Worm (Caenorhabditis elegans): ENCODE measurements around the gene M117.1.

The M117.1 gene

DNA sequence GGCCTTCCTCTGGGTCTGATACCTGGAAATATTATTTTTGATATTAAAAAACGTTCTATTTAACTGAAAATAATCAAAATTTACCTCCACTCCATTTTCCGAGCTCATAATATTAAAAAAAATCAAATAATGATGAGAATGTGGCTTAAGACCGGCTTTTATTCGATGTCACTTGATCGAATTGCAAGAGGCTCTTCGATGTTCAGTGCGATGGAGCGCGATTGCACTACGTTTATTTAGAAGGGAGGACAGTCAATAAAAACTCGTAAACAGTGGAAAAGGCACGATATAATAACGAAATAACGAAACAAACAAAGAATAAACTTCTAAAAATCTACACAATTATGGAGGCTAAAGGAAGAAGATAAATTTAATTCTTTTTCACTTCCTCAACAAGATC, 40.7 kb downstream of the M117.1 start, which contains the start of gene tag-30:
Gene tag-30 (minus strand): TSS at position 383 of the 400 bp plus-strand sequence.
- no peak for TF ChIP-seq unc-62 (GFP tag; optimal IDR thresholded peaks at IDR 0.05)

DNA sequence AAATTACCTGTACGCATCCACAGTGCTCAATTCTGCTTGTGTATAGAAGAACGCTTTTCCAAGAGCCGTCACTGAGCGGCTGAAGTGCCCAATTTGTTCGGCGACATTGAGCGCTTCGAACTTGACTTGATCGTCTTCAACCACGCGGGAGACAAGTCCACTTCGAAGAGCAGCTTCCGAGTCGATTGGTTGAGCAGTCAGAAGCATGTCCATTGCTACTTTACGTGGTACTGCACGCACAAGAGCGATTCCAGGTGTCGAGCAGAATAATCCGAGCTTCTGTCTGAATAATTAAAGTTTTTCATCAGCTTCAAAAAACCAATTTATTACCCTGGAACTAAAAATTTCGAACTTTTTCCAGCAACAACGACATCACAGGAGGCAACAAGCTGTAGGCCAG, 41.4 kb downstream of the M117.1 start:
- no peak for TF ChIP-seq unc-62 (GFP tag; optimal IDR thresholded peaks at IDR 0.05)

DNA sequence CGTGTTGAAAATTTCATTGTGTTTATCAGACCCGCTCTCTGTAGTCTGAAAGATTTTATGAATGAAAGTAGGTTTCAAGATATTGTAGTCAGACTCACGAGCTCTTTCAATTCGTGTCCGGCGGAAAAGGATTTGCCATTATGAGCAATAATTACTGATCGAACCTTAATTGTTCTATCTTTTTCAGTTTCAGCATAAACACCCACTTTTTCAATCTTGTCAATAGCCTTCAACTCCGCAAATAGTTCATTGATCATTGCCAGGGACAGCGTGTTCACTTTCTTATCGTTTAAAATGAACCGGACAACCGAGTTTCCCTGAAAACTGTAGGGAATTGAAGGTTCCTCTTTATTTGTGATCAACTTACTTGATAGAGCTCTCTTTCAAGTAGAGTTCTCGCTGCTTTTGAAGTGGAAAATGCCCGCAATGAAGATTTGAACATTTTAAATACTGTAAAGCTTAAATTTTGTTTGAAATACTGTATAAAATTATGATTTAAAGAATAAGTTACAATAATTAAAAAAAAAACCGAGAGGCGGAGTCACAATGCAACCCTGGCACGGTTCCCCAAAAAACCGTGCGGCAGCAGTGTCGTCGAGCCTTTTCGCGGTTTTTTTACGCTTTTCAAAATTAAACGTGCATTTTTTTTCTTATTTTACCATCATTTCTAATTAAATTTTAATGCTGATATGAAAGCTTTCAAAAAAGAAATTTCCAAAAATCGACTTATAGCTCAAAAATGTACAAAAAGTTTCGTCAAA, 42.0 kb downstream of the M117.1 start, which contains the start of gene ech-2:
Gene ech-2 (minus strand): TSS at position 452 of the 761 bp plus-strand sequence.
- TF ChIP-seq unc-62 (GFP tag; optimal IDR thresholded peaks at IDR 0.05) = no peak

DNA sequence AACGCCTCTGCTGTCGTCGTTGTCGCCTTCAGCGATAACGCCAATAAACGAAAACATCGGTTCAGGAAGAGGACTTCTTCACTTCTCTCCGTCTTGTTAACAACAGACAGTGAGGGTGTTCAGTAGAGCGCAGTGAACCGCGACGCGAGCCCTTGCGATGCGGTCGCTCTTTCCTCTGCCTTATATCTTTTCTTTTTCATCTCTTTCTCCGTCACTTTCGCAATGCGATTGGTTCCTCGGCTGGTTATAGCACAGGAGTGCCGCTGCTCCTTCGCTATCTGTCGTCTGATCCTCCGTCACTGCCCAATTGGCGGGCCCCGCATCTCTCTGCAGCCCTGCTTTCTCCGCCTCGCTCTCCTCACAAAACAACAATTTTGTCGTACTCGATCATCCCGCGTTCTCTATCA, 43.1 kb downstream of the M117.1 start:
- TF ChIP-seq unc-62 (GFP tag; optimal IDR thresholded peaks at IDR 0.05) = no peak

DNA sequence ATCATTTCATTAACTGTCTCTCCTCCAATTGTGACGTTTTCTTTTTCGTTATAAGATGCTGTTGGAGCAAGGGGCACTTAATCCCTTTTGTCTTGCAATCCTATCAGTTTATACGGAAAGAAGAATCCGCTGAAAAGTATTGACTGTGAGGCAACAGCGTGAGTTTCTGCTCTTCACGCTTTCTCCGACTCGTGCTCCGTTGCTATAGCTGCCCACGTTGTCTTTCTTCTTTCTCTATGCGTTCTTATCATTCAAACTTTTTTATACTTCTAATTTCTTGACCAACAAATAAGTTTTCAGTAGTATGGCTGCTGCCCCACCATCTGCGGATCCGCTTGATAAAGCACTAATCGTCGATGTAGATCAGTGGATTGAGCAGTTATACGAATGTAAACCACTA, 44.1 kb downstream of the M117.1 start, which contains the start of gene let-92:
Gene let-92 (plus strand): TSS at position 301 of the 400 bp plus-strand sequence.
- no peak for TF ChIP-seq unc-62 (GFP tag; optimal IDR thresholded peaks at IDR 0.05)

DNA sequence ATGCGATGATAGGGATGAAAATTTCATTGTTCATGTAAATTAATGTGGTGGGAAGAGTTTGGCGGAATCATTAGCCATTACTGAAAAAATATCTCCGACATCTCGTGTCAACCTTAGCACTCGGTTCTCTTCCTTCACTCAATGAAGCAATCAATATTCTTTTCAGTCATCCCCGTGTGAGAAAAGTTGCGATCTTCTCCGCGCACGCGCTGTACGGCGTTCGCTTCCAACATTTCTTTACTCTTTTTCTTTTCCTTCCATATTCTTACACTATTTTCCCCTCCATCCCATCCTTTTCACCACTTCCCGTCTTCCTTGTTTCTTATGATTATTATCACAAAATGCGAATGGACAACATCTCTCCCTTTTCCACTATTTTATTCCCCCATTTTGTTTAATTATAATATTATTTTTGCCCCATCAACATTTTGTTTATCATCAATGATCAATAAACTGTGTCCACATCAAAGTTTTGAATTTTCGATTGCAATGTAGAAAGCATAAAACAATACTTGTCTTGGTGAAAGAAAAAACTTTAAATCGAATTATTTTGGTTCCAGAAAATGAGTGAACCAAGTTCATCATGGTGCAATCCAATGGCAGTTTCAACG, 46.1 kb downstream of the M117.1 start, which contains the start of gene mob-1:
Gene mob-1 (plus strand): TSS at position 561 of the 611 bp plus-strand sequence.
- no peak for TF ChIP-seq unc-62 (GFP tag; optimal IDR thresholded peaks at IDR 0.05)

DNA sequence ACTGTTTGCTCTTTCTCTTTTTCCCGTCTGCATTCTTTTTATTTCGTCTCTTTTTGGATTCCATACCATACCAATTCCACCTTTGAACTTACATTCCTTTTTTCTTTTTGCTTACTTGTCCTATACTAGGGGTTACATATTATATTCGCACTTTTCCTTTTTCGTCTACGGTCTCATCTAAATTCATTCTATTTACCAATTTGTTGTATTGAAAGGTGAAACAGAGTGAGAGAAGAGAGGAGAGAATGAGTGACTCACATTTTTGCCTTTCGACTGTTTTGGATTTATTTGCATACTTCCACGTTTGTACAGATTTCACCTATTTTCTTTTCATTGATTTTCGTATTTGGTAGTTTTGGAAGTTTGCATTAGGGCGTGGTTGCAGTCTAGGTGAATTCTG, 49.4 kb downstream of the M117.1 start:
- TF ChIP-seq unc-62 (GFP tag; optimal IDR thresholded peaks at IDR 0.05) = no peak

DNA sequence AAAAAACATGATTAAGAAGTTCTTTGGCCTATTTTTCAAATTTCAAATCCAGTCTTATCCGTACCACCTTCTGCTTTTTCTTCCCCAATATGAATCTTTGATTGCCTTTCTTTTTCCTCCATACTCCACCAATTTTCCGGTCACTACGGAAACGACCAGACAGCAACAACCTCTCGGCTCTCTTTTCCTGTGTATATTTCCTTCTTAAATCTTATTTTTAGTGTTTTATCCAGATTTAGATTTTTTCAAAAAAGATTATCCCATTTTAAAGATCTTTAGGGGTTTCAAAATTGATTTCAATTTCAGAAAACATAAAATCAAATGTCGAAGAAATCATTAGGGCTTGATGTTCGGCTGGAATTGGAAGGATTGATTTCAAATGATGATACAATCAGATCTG, 50.2 kb downstream of the M117.1 start, which contains the start of gene trpa-1:
Gene trpa-1 (plus strand): TSS at position 301 of the 400 bp plus-strand sequence.
- no peak for TF ChIP-seq unc-62 (GFP tag; optimal IDR thresholded peaks at IDR 0.05)

DNA sequence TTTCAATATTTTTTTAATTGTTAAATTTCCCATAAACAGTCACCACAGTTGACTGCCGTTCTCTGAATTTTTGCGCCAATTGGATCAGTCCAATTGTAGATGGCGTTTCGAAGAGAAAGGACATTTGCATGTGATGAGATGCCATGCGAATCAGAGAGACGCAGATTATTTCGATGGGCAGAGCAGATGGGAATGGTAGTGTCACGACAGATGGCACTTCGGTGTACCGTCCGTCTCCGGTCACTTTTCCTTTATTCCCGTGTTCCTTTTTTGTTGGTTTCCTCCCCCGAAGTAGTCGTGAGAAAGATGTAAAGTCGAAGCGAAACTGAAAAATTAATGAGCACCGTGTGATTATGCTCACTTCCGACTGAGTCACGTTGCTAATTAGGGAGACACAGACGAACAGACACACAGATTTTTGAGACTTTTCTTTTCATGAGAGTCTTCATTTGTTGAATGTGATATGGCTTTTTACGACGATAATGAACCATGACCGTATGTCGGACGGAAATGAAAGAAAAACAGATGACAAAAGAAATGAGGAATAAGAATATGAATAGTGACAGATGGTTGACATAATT, 53.7 kb downstream of the M117.1 start:
- no peak for TF ChIP-seq unc-62 (GFP tag; optimal IDR thresholded peaks at IDR 0.05)

DNA sequence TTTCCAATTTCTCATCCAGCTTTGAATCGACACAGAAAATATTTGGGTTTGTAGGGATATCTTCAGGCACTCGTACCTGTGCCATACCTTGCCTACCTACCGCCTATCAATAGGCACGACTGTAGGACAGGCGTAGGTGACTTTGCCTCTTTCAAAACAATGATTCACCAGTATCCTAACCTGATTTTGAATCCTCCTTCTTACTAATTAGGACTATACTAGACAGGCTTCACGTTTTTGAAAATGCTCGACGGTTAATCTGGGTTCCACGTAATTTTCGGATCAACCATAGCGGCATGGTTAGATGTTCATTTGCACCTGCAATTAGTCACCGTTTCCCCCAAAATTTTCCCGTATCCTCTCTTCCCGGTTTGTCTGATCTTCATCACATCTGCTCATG, 54.4 kb downstream of the M117.1 start:
- TF ChIP-seq unc-62 (GFP tag; optimal IDR thresholded peaks at IDR 0.05) = no peak
